Fruit fly (Drosophila melanogaster): ENCODE data around the gene Usp12-46.

dm6 chr3R:22745432-22745831 is 5.3 kb upstream of the Usp12-46 start, which contains the start of the genes vret and HP1c:
- TF ChIP-seq psq (optimal IDR thresholded peaks at IDR 0.05): no peak
- no peak for TF ChIP-seq Dll (optimal IDR thresholded peaks at IDR 0.05)
